Fruit fly (Drosophila melanogaster) whole organism, embryonic: ENCODE measurements around the gene Reg-2.

Source experiments
- CG10147 ChIP-seq: fragments of 200-800 bp; sonication (Bioruptor generic); optimal IDR thresholded peaks from 2 replicates; lab custom pipeline; 2019; ENCODE audit warnings: missing biosample characterization, mild to moderate bottlenecking, missing genetic modification characterization, moderate library complexity
- CG10543 ChIP-seq: fragments of 200-800 bp; sonication (Bioruptor generic); optimal IDR thresholded peaks from 3 replicates; lab custom pipeline; 2017; ENCODE audit warnings: missing biosample characterization, mild to moderate bottlenecking, missing genetic modification characterization, moderate library complexity
- CG10654 ChIP-seq: fragments of 200-800 bp; sonication (Bioruptor generic); optimal IDR thresholded peaks from 2 replicates; lab custom pipeline; 2016; ENCODE audit warnings: missing biosample characterization, missing genetic modification characterization
- CG11093 ChIP-seq: fragments of 200-800 bp; sonication (Bioruptor generic); IDR thresholded peaks from 3 replicates; pipeline ENCODE4 v1.3.6; 2022; ENCODE audit warnings: missing biosample characterization, missing genetic modification characterization
- CG11456 ChIP-seq: fragments of 200-800 bp; sonication (Bioruptor generic); IDR thresholded peaks from 3 replicates; pipeline ENCODE4 v1.3.6; 2022; ENCODE audit warnings: missing biosample characterization, missing genetic modification characterization
- CG11696 ChIP-seq: fragments of 200-800 bp; sonication (Bioruptor generic); IDR thresholded peaks from 2 replicates; pipeline ENCODE4 v1.3.6; 2022; ENCODE audit warnings: missing biosample characterization, missing genetic modification characterization
- CG14014 ChIP-seq: fragments of 200-800 bp; sonication (Bioruptor generic); IDR thresholded peaks from 2 replicates; pipeline ENCODE4 v1.3.6; 2022; ENCODE audit warnings: missing biosample characterization, missing genetic modification characterization
- CG14667 ChIP-seq: fragments of 200-800 bp; sonication (Bioruptor generic); IDR thresholded peaks from 2 replicates; pipeline ENCODE4 v1.3.6; 2022; ENCODE audit warnings: missing biosample characterization, missing genetic modification characterization
- CG17328 ChIP-seq: fragments of 200-800 bp; sonication (Bioruptor generic); IDR thresholded peaks from 2 replicates; pipeline ENCODE4 v1.3.6; 2022; ENCODE audit warnings: missing biosample characterization, missing genetic modification characterization
- CG2116 ChIP-seq: fragments of 200-800 bp; sonication (Bioruptor generic); optimal IDR thresholded peaks from 3 replicates; lab custom pipeline; 2018; ENCODE audit warnings: missing biosample characterization, mild to moderate bottlenecking, missing genetic modification characterization
- CG2129 ChIP-seq: fragments of 200-800 bp; sonication (Bioruptor generic); IDR thresholded peaks from 2 replicates; pipeline ENCODE4 v1.3.6; 2022; ENCODE audit warnings: missing biosample characterization, missing genetic modification characterization; ENCODE audit not compliant: partially characterized antibody
- CG3407 ChIP-seq: fragments of 200-800 bp; sonication (Bioruptor generic); optimal IDR thresholded peaks from 2 replicates; lab custom pipeline; 2018; ENCODE audit warnings: missing biosample characterization, mild to moderate bottlenecking, missing genetic modification characterization
- CG3847 ChIP-seq: fragments of 200-800 bp; sonication (Bioruptor generic); IDR thresholded peaks from 2 replicates; pipeline ENCODE4 v1.3.6; 2022; ENCODE audit warnings: missing biosample characterization, missing genetic modification characterization
- CG4854 ChIP-seq: fragments of 200-800 bp; sonication (Bioruptor generic); optimal IDR thresholded peaks from 2 replicates; lab custom pipeline; 2016; ENCODE audit warnings: missing biosample characterization, missing genetic modification characterization, inconsistent platforms
- CG7372 ChIP-seq: fragments of 200-800 bp; sonication (Bioruptor generic); IDR thresholded peaks from 2 replicates; pipeline ENCODE4 v1.3.6; 2022; ENCODE audit warnings: missing biosample characterization, missing genetic modification characterization
- Dad ChIP-seq: fragments of 200-800 bp; sonication (Bioruptor generic); optimal IDR thresholded peaks from 3 replicates; lab custom pipeline; 2016; ENCODE audit warnings: missing biosample characterization, missing genetic modification characterization
- Drgx ChIP-seq: fragments of 200-800 bp; sonication (Bioruptor generic); IDR thresholded peaks from 2 replicates; pipeline ENCODE4 v1.3.6; 2022; ENCODE audit warnings: missing biosample characterization, missing genetic modification characterization
- E2f2 ChIP-seq: fragments of 200-800 bp; sonication (Bioruptor generic); IDR thresholded peaks from 2 replicates; pipeline ENCODE4 v1.3.6; 2022; ENCODE audit warnings: missing biosample characterization, missing genetic modification characterization
- Gug ChIP-seq: fragments of 200-800 bp; sonication (Bioruptor generic); IDR thresholded peaks from 4 replicates; pipeline ENCODE4 v1.3.6; 2022; ENCODE audit warnings: missing biosample characterization, missing genetic modification characterization
- Hand ChIP-seq: fragments of 200-800 bp; sonication (Bioruptor generic); optimal IDR thresholded peaks from 2 replicates; lab custom pipeline; 2017; ENCODE audit warnings: mild to moderate bottlenecking, missing biosample characterization, missing genetic modification reagents, missing genetic modification characterization
- Hr51 ChIP-seq, 2 experiments: fragments of 200-800 bp; sonication (Bioruptor generic); optimal IDR thresholded peaks; 2 replicates in 1 of 2; 3 replicates in 1 of 2; lab custom pipeline; 2016 to 2018; ENCODE audit warnings: missing biosample characterization in 2 of 2, missing genetic modification characterization in 2 of 2, mild to moderate bottlenecking in 1 of 2, moderate library complexity in 1 of 2
- Hr78 ChIP-seq, 2 experiments: fragments of 200-800 bp in 1 of 2; fragments of >200 bp in 1 of 2; sonication (Bioruptor generic) in 1 of 2; optimal IDR thresholded peaks; 2 replicates each; lab custom pipeline; 2017 to 2019; ENCODE audit warnings: missing biosample characterization in 2 of 2, missing genetic modification characterization in 2 of 2, mild to moderate bottlenecking in 1 of 2, moderate library complexity in 1 of 2
- Lpt ChIP-seq: fragments of >200 bp; optimal IDR thresholded peaks from 2 replicates; lab custom pipeline; 2018; ENCODE audit warnings: missing biosample characterization, missing genetic modification characterization
- Med ChIP-seq: fragments of 200-800 bp; sonication (Bioruptor generic); peaks from one replicate; lab custom pipeline; 2016; ENCODE audit warnings: missing biosample characterization, missing genetic modification characterization, mild to moderate bottlenecking, inconsistent platforms, moderate library complexity
- NC2β ChIP-seq: fragments of 200-800 bp; sonication (Bioruptor generic); optimal IDR thresholded peaks from 2 replicates; lab custom pipeline; 2016; ENCODE audit warnings: missing biosample characterization, missing genetic modification characterization
- Pdp1 ChIP-seq, 2 experiments: fragments of 200-800 bp; sonication (Bioruptor generic); optimal IDR thresholded peaks; 3 replicates each; lab custom pipeline; 2016; ENCODE audit warnings: missing biosample characterization in 2 of 2, missing genetic modification characterization in 2 of 2, mild to moderate bottlenecking in 1 of 2, moderate library complexity in 1 of 2
- Scr ChIP-seq: fragments of 200-800 bp; sonication (Bioruptor generic); IDR thresholded peaks from 2 replicates; pipeline ENCODE4 v1.3.6; 2022; ENCODE audit warnings: missing biosample characterization, missing genetic modification characterization; ENCODE audit not compliant: partially characterized antibody
- Stat92E ChIP-seq, 3 experiments: fragments of >200 bp in 2 of 3; fragments of 200-800 bp in 1 of 3; sonication (Bioruptor generic) in 1 of 3; optimal IDR thresholded peaks; 2 replicates each; lab custom pipeline; 2017 to 2019; ENCODE audit warnings: missing biosample characterization in 3 of 3, missing genetic modification characterization in 3 of 3, mild to moderate bottlenecking in 1 of 3, moderate library complexity in 1 of 3
- TFAM ChIP-seq: fragments of 200-800 bp; sonication (Bioruptor generic); optimal IDR thresholded peaks from 2 replicates; lab custom pipeline; 2017; ENCODE audit warnings: missing biosample characterization, missing genetic modification characterization, inconsistent platforms
- YL-1 ChIP-seq: fragments of 200-800 bp; sonication (Bioruptor generic); optimal IDR thresholded peaks from 3 replicates; lab custom pipeline; 2017; ENCODE audit warnings: missing biosample characterization, mild to moderate bottlenecking, missing genetic modification characterization
- ase ChIP-seq: fragments of 200-800 bp; sonication (Bioruptor generic); IDR thresholded peaks from 3 replicates; pipeline ENCODE4 v1.3.6; 2022; ENCODE audit warnings: missing biosample characterization, missing genetic modification characterization
- az2 ChIP-seq: fragments of 200-800 bp; sonication (Bioruptor generic); optimal IDR thresholded peaks from 3 replicates; lab custom pipeline; 2016; ENCODE audit warnings: missing biosample characterization, missing genetic modification characterization
- dmrt11E ChIP-seq: fragments of 200-800 bp; sonication (Bioruptor generic); optimal IDR thresholded peaks from 3 replicates; lab custom pipeline; 2018; ENCODE audit warnings: missing biosample characterization, mild to moderate bottlenecking, missing genetic modification characterization, moderate library complexity
- gcm2 ChIP-seq: fragments of 200-800 bp; sonication (Bioruptor generic); optimal IDR thresholded peaks from 2 replicates; lab custom pipeline; 2016; ENCODE audit warnings: missing biosample characterization, missing genetic modification characterization
- gem ChIP-seq: fragments of 200-800 bp; sonication (Bioruptor generic); optimal IDR thresholded peaks from 2 replicates; lab custom pipeline; 2019; ENCODE audit warnings: missing biosample characterization, mild to moderate bottlenecking, missing genetic modification characterization, moderate library complexity
- gsb ChIP-seq: fragments of 200-800 bp; sonication (Bioruptor generic); IDR thresholded peaks from 2 replicates; pipeline ENCODE4 v1.3.6; 2022; ENCODE audit warnings: missing biosample characterization, missing genetic modification characterization
- hkb ChIP-seq, 2 experiments: fragments of 200-800 bp in 1 of 2; fragments of >200 bp in 1 of 2; sonication (Bioruptor generic) in 1 of 2; IDR thresholded peaks in 1 of 2; optimal IDR thresholded peaks in 1 of 2; 2 replicates each; pipeline versions ENCODE4 v1.3.6 to Lab custom; 2017 to 2022; ENCODE audit warnings: missing biosample characterization in 1 of 2, missing genetic modification characterization in 1 of 2
- kay ChIP-seq: fragments of 200-800 bp; sonication (Bioruptor generic); optimal IDR thresholded peaks from 2 replicates; lab custom pipeline; 2016; ENCODE audit warnings: missing biosample characterization, missing genetic modification characterization
- maf-S ChIP-seq: fragments of 200-800 bp; sonication (Bioruptor generic); optimal IDR thresholded peaks from 2 replicates; lab custom pipeline; 2016; ENCODE audit warnings: missing biosample characterization, missing genetic modification characterization
- mirr ChIP-seq: fragments of 200-800 bp; sonication (Bioruptor generic); optimal IDR thresholded peaks from 3 replicates; lab custom pipeline; 2018; ENCODE audit warnings: missing biosample characterization, mild to moderate bottlenecking, missing genetic modification characterization
- org-1 ChIP-seq: fragments of 200-800 bp; sonication (Bioruptor generic); optimal IDR thresholded peaks from 2 replicates; lab custom pipeline; 2017; ENCODE audit warnings: missing biosample characterization, missing genetic modification characterization
- row ChIP-seq: fragments of 200-800 bp; sonication (Bioruptor generic); IDR thresholded peaks from 3 replicates; pipeline ENCODE4 v1.3.6; 2022; ENCODE audit warnings: missing biosample characterization, missing genetic modification characterization
- sens-2 ChIP-seq: fragments of 200-800 bp; sonication (Bioruptor generic); IDR thresholded peaks from 2 replicates; pipeline ENCODE4 v1.3.6; 2022; ENCODE audit warnings: missing biosample characterization, missing genetic modification characterization
- so ChIP-seq: fragments of 200-800 bp; sonication (Bioruptor generic); IDR thresholded peaks from 3 replicates; pipeline ENCODE4 v1.3.6; 2022; ENCODE audit warnings: missing biosample characterization, missing genetic modification characterization
- sr ChIP-seq: fragments of 200-800 bp; sonication (Bioruptor generic); IDR thresholded peaks from 3 replicates; pipeline ENCODE4 v1.3.6; 2022; ENCODE audit warnings: missing biosample characterization, missing genetic modification characterization
- ssp ChIP-seq: fragments of 200-800 bp; sonication (Bioruptor generic); IDR thresholded peaks from 2 replicates; pipeline ENCODE4 v1.3.6; 2022; ENCODE audit warnings: missing biosample characterization, missing genetic modification characterization
- toy ChIP-seq: fragments of 200-800 bp; sonication (Bioruptor generic); IDR thresholded peaks from 2 replicates; pipeline ENCODE4 v1.3.6; 2022; ENCODE audit warnings: missing biosample characterization, missing genetic modification characterization
- wek ChIP-seq: fragments of 200-800 bp; sonication (Bioruptor generic); optimal IDR thresholded peaks from 3 replicates; lab custom pipeline; 2018; ENCODE audit warnings: missing biosample characterization, mild to moderate bottlenecking, missing genetic modification characterization, moderate library complexity

Reg-2 gene

dm6 chr3L:642865-643738 is 36.7 kb upstream of the Reg-2 start (continued):
- TF ChIP-seq sens-2 (GFP tag; lab: Robert Waterston, UW) (no peak), Stat92E (GFP tag; optimal IDR thresholded peaks at IDR 0.05; lab: Kevin White, UChicago) (peak in 1 of 3 experiments; percentile 68), Med (GFP tag; lab: Kevin White, UChicago) (peak; percentile 79), Scr (no peak), gem (no peak), CG14667 (GFP tag; lab: Robert Waterston, UW) (no peak), CG14014 (peak; percentile 13; the same call in 1 of the 2 replicates), wek (GFP tag; lab: Kevin White, UChicago) (peak; percentile 53), YL-1 (GFP tag; lab: Kevin White, UChicago) (peak; percentile 29), maf-S (GFP tag; lab: Kevin White, UChicago) (no peak), CG2116 (peak; percentile 0), CG17328 (GFP tag; lab: Robert Waterston, UW) (no peak), Pdp1 (GFP tag; optimal IDR thresholded peaks at IDR 0.05; lab: Kevin White, UChicago) (peak in 1 of 2 experiments; percentile 96), CG2129 (GFP tag; lab: Robert Waterston, UW) (no peak), Hand (GFP tag; lab: Kevin White, UChicago) (no peak), CG11696 (no peak), CG7372 (GFP tag; lab: Robert Waterston, UW) (no peak), gcm2 (GFP tag; lab: Kevin White, UChicago) (no peak), CG3407 (GFP tag; lab: Kevin White, UChicago) (peak; percentile 45), Hr51 (GFP tag; optimal IDR thresholded peaks at IDR 0.05; lab: Kevin White, UChicago) (peak in 1 of 2 experiments; percentile 16), CG11456 (GFP tag; lab: Robert Waterston, UW) (no peak), ssp (GFP tag; lab: Robert Waterston, UW) (no peak), dmrt11E (no peak), Lpt (GFP tag; lab: Kevin White, UChicago) (no peak), az2 (GFP tag; lab: Kevin White, UChicago) (no peak), CG11093 (GFP tag; lab: Robert Waterston, UW) (no peak), CG10543 (GFP tag; lab: Kevin White, UChicago) (peak; percentile 90), Hr78 (GFP tag; optimal IDR thresholded peaks at IDR 0.05; lab: Kevin White, UChicago) (peak in 1 of 2 experiments; percentile 98), CG4854 (GFP tag; lab: Kevin White, UChicago) (no peak), gsb (GFP tag; lab: Robert Waterston, UW) (no peak), org-1 (GFP tag; lab: Kevin White, UChicago) (peak; percentile 41), toy (GFP tag; lab: Robert Waterston, UW) (no peak), ase (GFP tag; lab: Robert Waterston, UW) (0 out of 3 replicates have a peak, but pooled peaks have one; percentile 21), hkb (optimal IDR thresholded peaks at IDR 0.05; lab: Kevin White, UChicago) (no peak), hkb (GFP tag; IDR thresholded peaks at IDR 0.05; lab: Robert Waterston, UW) (0 out of 2 replicates have a peak, but pooled peaks have one; percentile 24), E2f2 (GFP tag; lab: Robert Waterston, UW) (0 out of 2 replicates have a peak, but pooled peaks have one; percentile 33), NC2β (GFP tag; lab: Kevin White, UChicago) (no peak), CG3847 (GFP tag; lab: Robert Waterston, UW) (no peak), Dad (GFP tag; lab: Kevin White, UChicago) (no peak), CG10654 (GFP tag; lab: Kevin White, UChicago) (no peak), kay (no peak), Drgx (GFP tag; lab: Robert Waterston, UW) (no peak), row (GFP tag; lab: Robert Waterston, UW) (no peak), Gug (no peak), so (peak; percentile 27; the same call in 1 of the 3 replicates), mirr (GFP tag; lab: Kevin White, UChicago) (peak; percentile 78), sr (GFP tag; lab: Robert Waterston, UW) (peak; percentile 33; the same call in 1 of the 3 replicates), TFAM (GFP tag; lab: Kevin White, UChicago) (no peak), CG10147 (GFP tag; lab: Kevin White, UChicago) (no peak)
